Worm (Caenorhabditis elegans) whole organism, L4 larva: ENCODE results near the gene mut-7.

Experiments used
- F10B5.3 ChIP-seq: sonication (generic microtip); optimal IDR thresholded peaks from 2 replicates; lab custom pipeline; 2016; ENCODE audit warnings: mild to moderate bottlenecking, missing genetic modification characterization, missing compliant biosample characterization
- F37D6.2 ChIP-seq: sonication (generic microtip); optimal IDR thresholded peaks from 2 replicates; lab custom pipeline; 2016; ENCODE audit warnings: mild to moderate bottlenecking, missing genetic modification characterization, missing compliant biosample characterization
- F49E8.2 ChIP-seq: sonication (generic microtip); optimal IDR thresholded peaks from 2 replicates; lab custom pipeline; 2016; ENCODE audit warnings: missing compliant biosample characterization, mild to moderate bottlenecking, missing genetic modification characterization, borderline replicate concordance
- T26A8.4 ChIP-seq: fragments of 200-800 bp; sonication (Bioruptor generic); IDR thresholded peaks from 2 replicates; pipeline ENCODE4 v1.3.6; 2022; ENCODE audit warnings: missing genetic modification characterization, missing compliant biosample characterization
- Y48G9A.11 ChIP-seq: fragments of 200-800 bp; sonication (Bioruptor generic); IDR thresholded peaks from 2 replicates; pipeline ENCODE4 v1.3.6; 2022; ENCODE audit warnings: missing genetic modification reagents, missing genetic modification characterization, missing compliant biosample characterization
- Y75B8A.6 ChIP-seq: fragments of 200-800 bp; sonication (Bioruptor generic); IDR thresholded peaks from 2 replicates; pipeline ENCODE4 v1.3.6; 2022; ENCODE audit warnings: missing genetic modification reagents, missing genetic modification characterization, missing compliant biosample characterization
- ZK337.2 ChIP-seq: fragments of 200-800 bp; sonication (Bioruptor generic); IDR thresholded peaks from 2 replicates; pipeline ENCODE4 v1.3.6; 2022; ENCODE audit warnings: missing genetic modification reagents, missing genetic modification characterization, missing compliant biosample characterization
- ama-1 ChIP-seq: fragments of 150-350 bp; optimal IDR thresholded peaks from 2 replicates; lab custom pipeline; 2014; ENCODE audit warnings: inconsistent platforms, mixed read lengths
- arid-1 ChIP-seq: fragments of 200-800 bp; sonication (Bioruptor generic); conservative IDR thresholded peaks from 2 replicates; pipeline ENCODE4 v1.3.6; 2022; ENCODE audit warnings: missing genetic modification reagents, missing genetic modification characterization, missing compliant biosample characterization
- attf-4 ChIP-seq: sonication (generic microtip); optimal IDR thresholded peaks from 3 replicates; lab custom pipeline; 2017; ENCODE audit warnings: missing biosample characterization, missing genetic modification characterization
- ceh-44 ChIP-seq: fragments of 200-800 bp; sonication (Bioruptor generic); IDR thresholded peaks from 2 replicates; pipeline ENCODE4 v1.3.6; 2022; ENCODE audit warnings: missing genetic modification reagents, missing genetic modification characterization, missing compliant biosample characterization
- ceh-62 ChIP-seq: sonication (generic microtip); optimal IDR thresholded peaks from 2 replicates; lab custom pipeline; 2017; ENCODE audit warnings: missing biosample characterization, missing genetic modification characterization
- ceh-82 ChIP-seq: sonication (generic microtip); optimal IDR thresholded peaks from 2 replicates; lab custom pipeline; 2017; ENCODE audit warnings: missing biosample characterization, missing genetic modification characterization
- cey-2 ChIP-seq: sonication (generic microtip); optimal IDR thresholded peaks from 3 replicates; lab custom pipeline; 2017; ENCODE audit warnings: missing genetic modification characterization, mild to moderate bottlenecking, missing compliant biosample characterization, antibody characterized with exemption, borderline replicate concordance; ENCODE audit not compliant: insufficient read depth
- ctbp-1 ChIP-seq: fragments of 200-800 bp; sonication (Bioruptor generic); IDR thresholded peaks from 2 replicates; pipeline ENCODE4 v1.3.6; 2022; ENCODE audit warnings: missing genetic modification reagents, missing genetic modification characterization, missing compliant biosample characterization
- daf-12 ChIP-seq: fragments of 150-350 bp; optimal IDR thresholded peaks from 2 replicates; lab custom pipeline; 2014; ENCODE audit warnings: missing biosample characterization, missing genetic modification reagents, missing genetic modification characterization
- daf-16 ChIP-seq, 3 experiments: sonication (generic microtip); optimal IDR thresholded peaks; 2 replicates each; lab custom pipeline; 2016 to 2017; ENCODE audit warnings: missing genetic modification characterization in 3 of 3, missing genetic modification reagents in 3 of 3, mild to moderate bottlenecking in 2 of 3, missing compliant biosample characterization in 2 of 3, missing biosample characterization in 1 of 3, moderate library complexity in 1 of 3
- daf-19 ChIP-seq: fragments of 200-800 bp; sonication (Bioruptor generic); conservative IDR thresholded peaks from 2 replicates; pipeline ENCODE4 v1.3.6; 2022; ENCODE audit warnings: missing genetic modification characterization, missing compliant biosample characterization
- dmd-8 ChIP-seq: fragments of 200-800 bp; sonication (Bioruptor generic); IDR thresholded peaks from 2 replicates; pipeline ENCODE4 v1.3.6; 2022; ENCODE audit warnings: missing genetic modification characterization, missing compliant biosample characterization
- egl-43 ChIP-seq: fragments of 200-800 bp; sonication (Bioruptor generic); IDR thresholded peaks from 2 replicates; pipeline ENCODE4 v1.3.6; 2022; ENCODE audit warnings: missing genetic modification reagents, missing genetic modification characterization, missing compliant biosample characterization
- gei-8 ChIP-seq: fragments of 200-800 bp; sonication (Bioruptor generic); optimal IDR thresholded peaks from 2 replicates; lab custom pipeline; 2018; ENCODE audit warnings: mild to moderate bottlenecking, missing genetic modification characterization, missing compliant biosample characterization
- hlh-11 ChIP-seq: fragments of 200-800 bp; sonication (Bioruptor generic); optimal IDR thresholded peaks from 2 replicates; lab custom pipeline; 2018; ENCODE audit warnings: mild to moderate bottlenecking, missing genetic modification characterization, missing compliant biosample characterization
- hmg-1.1 ChIP-seq: fragments of 200-800 bp; sonication (Bioruptor generic); IDR thresholded peaks from 2 replicates; pipeline ENCODE4 v1.3.6; 2022; ENCODE audit warnings: missing genetic modification reagents, missing genetic modification characterization, missing compliant biosample characterization
- lim-7 ChIP-seq: fragments of 200-800 bp; sonication (Bioruptor generic); IDR thresholded peaks from 2 replicates; pipeline ENCODE4 v1.3.6; 2022; ENCODE audit warnings: missing genetic modification characterization, missing compliant biosample characterization
- lin-1 ChIP-seq: fragments of 200-800 bp; sonication (Bioruptor generic); IDR thresholded peaks from 2 replicates; pipeline ENCODE4 v1.3.6; 2022; ENCODE audit warnings: missing genetic modification reagents, missing genetic modification characterization, missing compliant biosample characterization
- lin-38 ChIP-seq: fragments of 200-800 bp; sonication (Bioruptor generic); IDR thresholded peaks from 2 replicates; pipeline ENCODE4 v1.3.6; 2022; ENCODE audit warnings: missing genetic modification reagents, missing genetic modification characterization, missing compliant biosample characterization
- lsy-2 ChIP-seq, 2 experiments: fragments of 150-350 bp in 1 of 2; sonication (generic microtip) in 1 of 2; optimal IDR thresholded peaks; 2 replicates each; lab custom pipeline; 2014 to 2017; ENCODE audit warnings: missing biosample characterization in 2 of 2, missing genetic modification characterization in 2 of 2
- madf-9 ChIP-seq: fragments of 200-800 bp; sonication (Bioruptor generic); conservative IDR thresholded peaks from 2 replicates; pipeline ENCODE4 v1.3.6; 2022; ENCODE audit warnings: missing genetic modification reagents, missing genetic modification characterization, missing compliant biosample characterization
- mdl-1 ChIP-seq, 2 experiments: fragments of 150-350 bp in 1 of 2; sonication (generic microtip) in 1 of 2; optimal IDR thresholded peaks; 2 replicates each; lab custom pipeline; 2014 to 2017; ENCODE audit warnings: missing biosample characterization in 2 of 2, missing genetic modification characterization in 2 of 2
- mep-1 ChIP-seq: fragments of 150-350 bp; sonication (generic microtip); optimal IDR thresholded peaks from 3 replicates; lab custom pipeline; 2014; ENCODE audit warnings: missing biosample characterization, missing genetic modification characterization
- mxl-2 ChIP-seq: fragments of 200-800 bp; sonication (Bioruptor generic); conservative IDR thresholded peaks from 2 replicates; pipeline ENCODE4 v1.3.6; 2022; ENCODE audit warnings: missing genetic modification reagents, missing genetic modification characterization, missing compliant biosample characterization
- mxl-3 ChIP-seq: fragments of 200-800 bp; sonication (Bioruptor generic); optimal IDR thresholded peaks from 2 replicates; lab custom pipeline; 2018; ENCODE audit warnings: mild to moderate bottlenecking, missing genetic modification characterization, missing compliant biosample characterization
- nhr-10 ChIP-seq: fragments of 150-350 bp; optimal IDR thresholded peaks from 2 replicates; lab custom pipeline; 2014; ENCODE audit warnings: missing biosample characterization, missing genetic modification characterization
- nhr-11 ChIP-seq: fragments of 150-350 bp; optimal IDR thresholded peaks from 2 replicates; lab custom pipeline; 2014; ENCODE audit warnings: missing biosample characterization, missing genetic modification characterization
- nhr-25 ChIP-seq: sonication (generic microtip); optimal IDR thresholded peaks from 2 replicates; lab custom pipeline; 2017; ENCODE audit warnings: missing genetic modification characterization, mild to moderate bottlenecking, missing compliant biosample characterization, antibody characterized with exemption, moderate library complexity, borderline replicate concordance; ENCODE audit not compliant: insufficient read depth
- nhr-28 ChIP-seq: fragments of 150-350 bp; optimal IDR thresholded peaks from 2 replicates; lab custom pipeline; 2014; ENCODE audit warnings: missing biosample characterization, missing genetic modification characterization
- nhr-41 ChIP-seq: fragments of 200-800 bp; sonication (Bioruptor generic); IDR thresholded peaks from 2 replicates; pipeline ENCODE4 v1.3.6; 2022; ENCODE audit warnings: missing genetic modification reagents, missing genetic modification characterization, missing compliant biosample characterization
- nhr-48 ChIP-seq: sonication (generic microtip); optimal IDR thresholded peaks from 2 replicates; lab custom pipeline; 2016; ENCODE audit warnings: mild to moderate bottlenecking, missing genetic modification characterization, missing compliant biosample characterization
- pha-4 ChIP-seq, 2 experiments: fragments of 150-350 bp in 1 of 2; fragments of 200-800 bp in 1 of 2; sonication (Bioruptor generic) in 1 of 2; IDR thresholded peaks in 1 of 2; optimal IDR thresholded peaks in 1 of 2; 2 replicates each; pipeline versions ENCODE4 v1.3.6 to Lab custom; 2014 to 2022; ENCODE audit warnings: missing genetic modification characterization in 2 of 2, missing genetic modification reagents in 2 of 2, missing biosample characterization in 1 of 2, missing compliant biosample characterization in 1 of 2
- rbr-2 ChIP-seq: sonication (generic microtip); optimal IDR thresholded peaks from 2 replicates; lab custom pipeline; 2016; ENCODE audit warnings: missing genotype, missing genetic modification characterization, missing compliant biosample characterization
- saeg-2 ChIP-seq: fragments of 200-800 bp; sonication (Bioruptor generic); IDR thresholded peaks from 2 replicates; pipeline ENCODE4 v1.3.6; 2022; ENCODE audit warnings: missing genetic modification reagents, missing genetic modification characterization, missing compliant biosample characterization
- snpc-1.2 ChIP-seq: fragments of 200-800 bp; sonication (Bioruptor generic); IDR thresholded peaks from 2 replicates; pipeline ENCODE4 v1.3.6; 2022; ENCODE audit warnings: missing genetic modification reagents, missing genetic modification characterization, missing compliant biosample characterization
- unc-39 ChIP-seq: sonication (generic microtip); optimal IDR thresholded peaks from 2 replicates; lab custom pipeline; 2017; ENCODE audit warnings: missing biosample characterization, missing genetic modification characterization
- zip-2 ChIP-seq: fragments of 150-350 bp; optimal IDR thresholded peaks from 2 replicates; lab custom pipeline; 2014; ENCODE audit warnings: missing biosample characterization, missing genetic modification characterization
- ztf-7 ChIP-seq: fragments of 150-350 bp; optimal IDR thresholded peaks from 2 replicates; lab custom pipeline; 2014; ENCODE audit warnings: missing biosample characterization, missing genetic modification characterization

The mut-7 gene

DNA sequence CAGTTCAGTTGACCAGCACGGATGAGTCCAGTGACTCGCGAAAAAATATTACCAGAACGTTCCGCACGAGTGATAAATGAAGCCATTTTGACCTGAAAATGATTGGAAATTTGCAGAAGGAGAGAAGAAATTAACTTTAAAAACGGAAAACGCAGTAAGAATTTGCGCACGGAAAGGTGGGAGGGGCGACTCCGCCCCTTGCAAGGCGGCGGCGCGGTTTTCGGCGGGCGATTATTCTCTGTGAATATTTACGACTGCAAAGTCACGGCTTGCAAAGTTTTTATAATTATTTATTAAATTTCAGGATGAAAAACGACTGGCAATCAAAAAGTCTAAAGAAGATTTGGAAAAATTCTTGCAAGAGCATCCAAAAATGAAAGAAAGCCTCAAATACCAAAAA is 18.6 kb downstream of the mut-7 start, which contains the start of gene mrps-23 (continued):
- TF ChIP-seq mxl-3 (no peak), nhr-28 (tag; lab: Kevin White, UChicago) (no peak), unc-39 (tag; lab: Kevin White, UChicago) (no peak), mxl-2 (GFP tag; lab: Robert Waterston, UW) (no peak), cey-2 (no peak), lin-38 (GFP tag; lab: Robert Waterston, UW) (peak; percentile 41), ctbp-1 (GFP tag; lab: Robert Waterston, UW) (no peak)

- TF ChIP-seq daf-19 (GFP tag; lab: Robert Waterston, UW) (no peak), saeg-2 (GFP tag; lab: Robert Waterston, UW) (no peak), nhr-48 (peak; percentile 40), lin-38 (GFP tag; lab: Robert Waterston, UW) (peak; percentile 96), nhr-41 (GFP tag; lab: Robert Waterston, UW) (no peak), dmd-8 (GFP tag; lab: Robert Waterston, UW) (no peak), ZK337.2 (GFP tag; lab: Robert Waterston, UW) (no peak), attf-4 (tag; lab: Kevin White, UChicago) (no peak), zip-2 (tag; lab: Kevin White, UChicago) (peak; percentile 17), nhr-25 (tag; lab: Kevin White, UChicago) (peak; percentile 49), F10B5.3 (tag; lab: Kevin White, UChicago) (peak; percentile 36), ctbp-1 (GFP tag; lab: Robert Waterston, UW) (peak; percentile 48; the same call in 1 of the 2 replicates), daf-12 (tag; lab: Kevin White, UChicago) (no peak), ztf-7 (tag; lab: Kevin White, UChicago) (peak; percentile 86), lim-7 (GFP tag; lab: Robert Waterston, UW) (no peak), snpc-1.2 (GFP tag; lab: Robert Waterston, UW) (0 out of 2 replicates have a peak, but pooled peaks have one; percentile 14), nhr-10 (tag; lab: Kevin White, UChicago) (peak; percentile 18), ceh-82 (tag; lab: Kevin White, UChicago) (no peak), hlh-11 (peak; percentile 87), pha-4 (GFP tag; IDR thresholded peaks at IDR 0.05; lab: Robert Waterston, UW) (peak; percentile 25; the same call in 1 of the 2 replicates), pha-4 (tag; optimal IDR thresholded peaks at IDR 0.05; lab: Kevin White, UChicago) (peak; percentile 78), mxl-2 (GFP tag; lab: Robert Waterston, UW) (no peak), rbr-2 (tag; lab: Kevin White, UChicago) (peak; percentile 91), arid-1 (GFP tag; lab: Robert Waterston, UW) (peak; percentile 58; the same call in 1 of the 2 replicates), nhr-11 (tag; lab: Kevin White, UChicago) (peak; percentile 85), lin-1 (GFP tag; lab: Robert Waterston, UW) (no peak), ceh-44 (GFP tag; lab: Robert Waterston, UW) (0 out of 2 replicates have a peak, but pooled peaks have one; percentile 41), T26A8.4 (GFP tag; lab: Robert Waterston, UW) (peak; percentile 67), ama-1 (lab: Kevin White, UChicago) (peak; percentile 77), lsy-2 (tag; optimal IDR thresholded peaks at IDR 0.05; lab: Kevin White, UChicago) (peak; percentile 70 to 94), egl-43 (GFP tag; lab: Robert Waterston, UW) (peak; percentile 28; the same call in 1 of the 2 replicates), ceh-62 (tag; lab: Kevin White, UChicago) (no peak), madf-9 (GFP tag; lab: Robert Waterston, UW) (0 out of 2 replicates have a peak, but pooled peaks have one; percentile 18), F37D6.2 (tag; lab: Kevin White, UChicago) (peak; percentile 51), gei-8 (GFP tag; lab: Kevin White, UChicago) (no peak), mxl-3 (peak; percentile 35), mep-1 (peak; percentile 92), daf-16 (GFP tag; optimal IDR thresholded peaks at IDR 0.05; lab: Kevin White, UChicago) (peak in 1 of 2 experiments; percentile 55), daf-16 (tag; optimal IDR thresholded peaks at IDR 0.05; lab: Kevin White, UChicago) (peak; percentile 72), Y48G9A.11 (GFP tag; lab: Robert Waterston, UW) (no peak), hmg-1.1 (GFP tag; lab: Robert Waterston, UW) (peak; percentile 80), Y75B8A.6 (GFP tag; lab: Robert Waterston, UW) (no peak), mdl-1 (tag; optimal IDR thresholded peaks at IDR 0.05; lab: Kevin White, UChicago) (peak in 1 of 2 experiments; percentile 37), F49E8.2 (tag; lab: Kevin White, UChicago) (peak; percentile 24)
Observed at ce11 chrIII:9521410-9522090, 20.6 kb downstream of the mut-7 start, which contains the start of the genes clu-1 and prp-40. Gene clu-1 (minus strand): TSS chrIII:9521460. Gene prp-40 (plus strand): TSS chrIII:9522075.
